Fruit fly (Drosophila melanogaster) whole organism, pupa: ENCODE data around the gene cort.

ENCODE experiments used
- CG10348 ChIP-seq: fragments of 200-800 bp; sonication (Bioruptor generic); IDR thresholded peaks from 2 replicates; pipeline ENCODE4 v1.3.6; 2022; ENCODE audit warnings: missing biosample characterization, missing genetic modification characterization
- CG12605 ChIP-seq: fragments of 200-800 bp; sonication (Bioruptor generic); IDR thresholded peaks from 2 replicates; pipeline ENCODE4 v1.3.6; 2022; ENCODE audit warnings: missing biosample characterization, missing genetic modification characterization
- CG14655 ChIP-seq: fragments of 200-800 bp; sonication (Bioruptor generic); optimal IDR thresholded peaks from 3 replicates; lab custom pipeline; 2017; ENCODE audit warnings: mild to moderate bottlenecking, missing biosample characterization, missing genetic modification reagents, missing genetic modification characterization
- CG15710 ChIP-seq: fragments of 200-800 bp; sonication (Bioruptor generic); optimal IDR thresholded peaks from 2 replicates; lab custom pipeline; 2018; ENCODE audit warnings: missing biosample characterization, mild to moderate bottlenecking, missing genetic modification characterization, moderate library complexity
- CG8301 ChIP-seq: fragments of 200-800 bp; sonication (Bioruptor generic); optimal IDR thresholded peaks from 2 replicates; lab custom pipeline; 2018; ENCODE audit warnings: missing biosample characterization, mild to moderate bottlenecking, missing genetic modification characterization
- D1 ChIP-seq: fragments of 200-800 bp; sonication (Bioruptor generic); optimal IDR thresholded peaks from 2 replicates; lab custom pipeline; 2018; ENCODE audit warnings: missing biosample characterization, mild to moderate bottlenecking, missing genetic modification characterization, moderate library complexity
- EcR ChIP-seq: fragments of 200-800 bp; sonication (Bioruptor generic); optimal IDR thresholded peaks from 3 replicates; lab custom pipeline; 2019; ENCODE audit warnings: missing biosample characterization, missing genetic modification characterization, mild to moderate bottlenecking, moderate library complexity, missing genetic modification reagents
- Ets98B ChIP-seq: fragments of 200-800 bp; sonication (Bioruptor generic); IDR thresholded peaks from 2 replicates; pipeline ENCODE4 v1.3.6; 2022; ENCODE audit warnings: missing biosample characterization, missing genetic modification characterization
- Pif1B ChIP-seq: fragments of 200-800 bp; sonication (Bioruptor generic); optimal IDR thresholded peaks from 3 replicates; lab custom pipeline; 2016; ENCODE audit warnings: missing biosample characterization, missing genetic modification characterization
- gl ChIP-seq: fragments of 200-800 bp; sonication (Bioruptor generic); optimal IDR thresholded peaks from 2 replicates; lab custom pipeline; 2018; ENCODE audit warnings: missing biosample characterization, mild to moderate bottlenecking, missing genetic modification characterization

dm6 chr2L:6716182-6716770, 39.8 kb upstream of the cort start, which contains the start of gene AkhR:
- no peak for TF ChIP-seq gl (tag; lab: Kevin White, UChicago)
- no peak for TF ChIP-seq EcR (GFP tag; lab: Kevin White, UChicago)
- TF ChIP-seq CG12605 = no peak
- no peak for TF ChIP-seq CG8301 (tag; lab: Kevin White, UChicago)
- no peak for TF ChIP-seq Pif1B (GFP tag; lab: Kevin White, UChicago)
- no peak for TF ChIP-seq CG10348 (GFP tag; lab: Robert Waterston, UW)
- no peak for TF ChIP-seq D1 (tag; lab: Kevin White, UChicago)
- TF ChIP-seq CG14655 (GFP tag; lab: Kevin White, UChicago) = no peak
- no peak for TF ChIP-seq CG15710
- no peak for TF ChIP-seq Ets98B
